Fruit fly (Drosophila melanogaster) whole organism, pupa: ENCODE data around the gene Sytbeta.

Source experiments
- CG13204 ChIP-seq: fragments of 200-800 bp; sonication (Bioruptor generic); optimal IDR thresholded peaks from 2 replicates; lab custom pipeline; 2018; ENCODE audit warnings: missing biosample characterization, mild to moderate bottlenecking, missing genetic modification characterization, moderate library complexity
- CG8301 ChIP-seq: fragments of 200-800 bp; sonication (Bioruptor generic); optimal IDR thresholded peaks from 2 replicates; lab custom pipeline; 2018; ENCODE audit warnings: missing biosample characterization, mild to moderate bottlenecking, missing genetic modification characterization

DNA sequence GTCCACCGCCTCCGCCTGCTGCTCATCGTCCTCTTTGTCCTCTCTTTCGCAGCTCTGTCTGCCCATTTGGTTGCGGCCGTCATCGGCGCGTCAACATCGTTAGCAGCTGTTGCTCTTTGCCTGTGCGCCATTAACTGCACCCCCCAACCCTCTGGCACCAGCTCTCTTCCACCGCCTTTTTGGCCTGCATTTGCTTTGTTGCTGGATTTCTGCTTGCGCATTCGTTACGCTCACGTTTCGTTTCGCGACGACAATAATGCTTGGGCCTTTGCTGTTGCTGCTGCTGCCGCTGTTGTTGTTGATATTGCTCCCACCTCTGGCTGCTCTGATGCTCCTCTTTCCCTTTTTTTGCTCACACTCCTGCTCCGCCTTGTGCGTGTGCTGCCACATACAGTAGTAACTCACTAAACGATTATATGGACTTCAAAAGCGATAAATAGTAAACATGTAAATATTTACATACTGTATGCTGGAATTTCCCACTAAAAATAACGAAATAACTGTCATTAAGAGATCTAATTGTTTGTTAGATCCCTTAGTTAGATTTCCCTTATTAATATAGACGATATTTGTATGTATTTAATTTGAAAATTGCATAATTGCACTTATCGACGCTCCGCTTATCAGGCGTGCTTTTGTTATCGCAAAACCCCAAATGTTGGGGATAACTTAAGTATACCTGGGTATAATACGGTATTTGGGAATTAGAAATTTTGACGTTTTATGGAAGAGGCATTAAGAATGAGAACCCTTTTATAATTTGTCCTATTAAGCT, 37.0 kb upstream of the Sytbeta start:
- TF ChIP-seq CG13204 (GFP tag; lab: Kevin White, UChicago) (peak; percentile 99), CG8301 (peak; percentile 18)
